Worm (Caenorhabditis elegans) whole organism, mixed stage, embryonic: ENCODE measurements around the gene mrps-5.

Experiments
- blmp-1 ChIP-seq: fragments of 150-350 bp; optimal IDR thresholded peaks from 2 replicates; lab custom pipeline; 2014; ENCODE audit warnings: missing biosample characterization, missing genetic modification characterization
- ceh-43 ChIP-seq: fragments of 200-800 bp; sonication (Bioruptor generic); optimal IDR thresholded peaks from 2 replicates; lab custom pipeline; 2018; ENCODE audit warnings: mild to moderate bottlenecking, missing genetic modification characterization, moderate library complexity, missing compliant biosample characterization
- ces-1 ChIP-seq: fragments of 150-350 bp; optimal IDR thresholded peaks from 2 replicates; lab custom pipeline; 2014; ENCODE audit warnings: missing biosample characterization, missing genetic modification reagents, missing genetic modification characterization
- elt-3 ChIP-seq: fragments of 150-350 bp; optimal IDR thresholded peaks from 2 replicates; lab custom pipeline; 2014; ENCODE audit warnings: missing biosample characterization, missing genetic modification characterization
- hlh-1 ChIP-seq: fragments of 150-350 bp; optimal IDR thresholded peaks from 2 replicates; lab custom pipeline; 2014; ENCODE audit warnings: missing biosample characterization, missing genetic modification reagents, missing genetic modification characterization
- lin-13 ChIP-seq: fragments of 150-350 bp; optimal IDR thresholded peaks from 2 replicates; lab custom pipeline; 2014; ENCODE audit warnings: missing biosample characterization, missing genetic modification characterization
- nhr-12 ChIP-seq: fragments of 150-350 bp; optimal IDR thresholded peaks from 2 replicates; lab custom pipeline; 2014; ENCODE audit warnings: missing biosample characterization, missing genetic modification characterization
- nhr-237 ChIP-seq: fragments of 150-350 bp; optimal IDR thresholded peaks from 2 replicates; lab custom pipeline; 2014; ENCODE audit warnings: missing biosample characterization, missing genetic modification characterization
- snpc-4 ChIP-seq: fragments of 150-350 bp; optimal IDR thresholded peaks from 2 replicates; lab custom pipeline; 2014; ENCODE audit warnings: missing biosample characterization, missing genetic modification characterization
- unc-39 ChIP-seq: fragments of 150-350 bp; optimal IDR thresholded peaks from 2 replicates; lab custom pipeline; 2014; ENCODE audit warnings: missing biosample characterization, missing genetic modification characterization
- unc-62 ChIP-seq: fragments of 150-350 bp; optimal IDR thresholded peaks from 2 replicates; lab custom pipeline; 2014; ENCODE audit warnings: missing biosample characterization, missing genetic modification reagents, missing genetic modification characterization

DNA sequence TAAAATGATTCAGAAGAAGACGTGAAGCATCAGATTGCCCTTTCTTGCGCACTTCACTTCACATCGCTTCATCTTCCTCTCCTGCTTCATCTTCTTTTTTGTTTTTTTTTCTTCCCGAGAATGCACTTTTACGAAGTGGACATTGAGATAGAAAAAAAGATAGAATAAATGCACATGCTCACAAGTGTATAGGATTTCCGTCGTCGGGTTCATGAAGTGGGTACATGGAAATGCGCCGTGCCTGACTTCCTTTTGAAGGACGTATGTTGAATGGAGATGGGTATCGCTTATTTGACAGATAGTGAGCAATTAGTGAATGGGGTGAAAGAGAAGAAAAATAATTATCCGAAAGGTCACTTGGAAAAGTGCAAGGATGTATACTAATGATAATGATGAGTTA, 33.2 kb upstream of the mrps-5 start:
- TF ChIP-seq ces-1 (GFP tag; lab: Kevin White, UChicago): no peak
- no peak for TF ChIP-seq lin-13
- TF ChIP-seq snpc-4: no peak
- TF ChIP-seq elt-3 (tag; lab: Kevin White, UChicago): no peak
- TF ChIP-seq ceh-43 (GFP tag; lab: Kevin White, UChicago): no peak
- no peak for TF ChIP-seq nhr-237 (tag; lab: Kevin White, UChicago)
- TF ChIP-seq unc-39 (tag; lab: Kevin White, UChicago): no peak
- TF ChIP-seq hlh-1 (tag; lab: Kevin White, UChicago): no peak
- no peak for TF ChIP-seq nhr-12 (tag; lab: Kevin White, UChicago)
- TF ChIP-seq blmp-1 (tag; lab: Kevin White, UChicago): no peak
- TF ChIP-seq unc-62 (GFP tag; lab: Kevin White, UChicago): no peak
